Worm (Caenorhabditis elegans): ENCODE data around the gene plg-1.

ce11 chrIII:8878960-8879359 lies 26.9 kb downstream of the plg-1 start:
- TF ChIP-seq ceh-82 (tag; optimal IDR thresholded peaks at IDR 0.05) (no peak), snpc-4 (tag; optimal IDR thresholded peaks at IDR 0.05) (no peak), jun-1 (tag; optimal IDR thresholded peaks at IDR 0.05) (peak; percentile 23), ztf-11 (tag; optimal IDR thresholded peaks at IDR 0.05) (no peak), pqm-1 (tag; optimal IDR thresholded peaks at IDR 0.05) (peak; percentile 70), nhr-11 (tag; optimal IDR thresholded peaks at IDR 0.05) (no peak), ama-1 (optimal IDR thresholded peaks at IDR 0.05) (no peak), mdl-1 (tag; optimal IDR thresholded peaks at IDR 0.05) (no peak), nhr-12 (tag; optimal IDR thresholded peaks at IDR 0.05) (no peak), nhr-76 (tag; optimal IDR thresholded peaks at IDR 0.05) (no peak), elt-2 (tag; optimal IDR thresholded peaks at IDR 0.05) (peak; percentile 93), R02D3.7 (tag; optimal IDR thresholded peaks at IDR 0.05) (no peak), elt-3 (tag; optimal IDR thresholded peaks at IDR 0.05) (no peak), egl-27 (tag; optimal IDR thresholded peaks at IDR 0.05) (no peak)
